Worm (Caenorhabditis elegans): ENCODE data around the gene fbxb-29.
A peak's percentile ranks its signal among the peaks of the same experiment; 100 is the strongest.

Gene fbxb-29

DNA sequence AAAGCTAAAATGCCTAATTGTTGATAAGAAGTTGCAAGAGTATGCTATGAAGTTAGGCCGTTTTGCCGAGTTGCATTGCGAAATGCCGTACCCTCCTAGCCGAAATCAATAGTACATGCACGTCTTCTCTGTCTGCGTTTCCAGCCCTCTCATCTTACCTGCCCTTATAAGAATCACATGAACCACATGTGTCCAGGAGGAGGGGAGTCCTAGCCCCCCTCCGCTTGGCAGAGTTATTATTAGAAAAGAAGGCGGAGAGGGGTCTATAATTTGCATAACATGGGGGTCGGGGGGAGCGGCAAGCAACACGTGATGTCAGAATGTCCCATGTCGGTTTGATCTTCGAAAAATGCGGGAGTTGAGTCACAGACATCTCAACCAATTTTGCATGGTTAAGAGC is 46.3 kb downstream of the fbxb-29 start:
- TF ChIP-seq nhr-11 (tag; optimal IDR thresholded peaks at IDR 0.05) (no peak), lin-14 (GFP tag; optimal IDR thresholded peaks at IDR 0.05) (peak; percentile 31), irx-1 (tag; optimal IDR thresholded peaks at IDR 0.05) (no peak), mef-2 (tag; optimal IDR thresholded peaks at IDR 0.05) (no peak), ceh-82 (tag; optimal IDR thresholded peaks at IDR 0.05) (peak in 1 of 3 experiments; percentile 5), unc-98 (GFP tag; IDR thresholded peaks at IDR 0.05) (no peak), fkh-8 (tag; optimal IDR thresholded peaks at IDR 0.05) (peak; percentile 9), efl-1 (optimal IDR thresholded peaks at IDR 0.05) (no peak), efl-1 (GFP tag; optimal IDR thresholded peaks at IDR 0.05 in 1 of 2) (peak in 1 of 2 experiments; percentile 59)

DNA sequence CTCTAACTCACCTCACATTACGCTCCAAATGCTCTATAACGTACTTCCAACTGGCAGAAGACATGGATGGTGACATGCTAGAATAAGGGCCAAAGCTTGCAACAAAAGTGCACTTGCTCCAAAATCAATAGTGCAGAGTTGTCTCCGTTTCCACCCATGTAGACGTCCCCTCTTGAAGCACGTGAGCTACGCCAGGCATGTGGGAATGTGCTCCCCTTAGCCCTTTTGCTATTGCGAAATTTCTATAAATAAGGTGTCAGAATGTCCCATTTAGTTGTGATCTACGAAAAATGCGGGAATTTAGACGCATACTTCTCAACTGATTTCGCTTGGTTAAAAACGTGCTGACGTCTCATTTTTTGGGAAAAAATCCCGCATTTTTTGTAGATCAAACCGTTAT is 49.0 kb downstream of the fbxb-29 start:
- TF ChIP-seq ceh-88 (GFP tag; IDR thresholded peaks at IDR 0.05) = no peak
- peak; percentile 19; the same call in 1 of the 2 replicates for TF ChIP-seq isw-1 (GFP tag; IDR thresholded peaks at IDR 0.05)
- TF ChIP-seq nhr-28 (tag; optimal IDR thresholded peaks at IDR 0.05) = no peak
- TF ChIP-seq dpl-1 (GFP tag; optimal IDR thresholded peaks at IDR 0.05) = peak in 1 of 3 experiments; percentile 17
- TF ChIP-seq ets-5 (GFP tag; IDR thresholded peaks at IDR 0.05) = no peak
- peak in 2 of 3 experiments; percentile 19 to 45 for TF ChIP-seq ceh-82 (tag; optimal IDR thresholded peaks at IDR 0.05)
- TF ChIP-seq unc-86 (tag; optimal IDR thresholded peaks at IDR 0.05) = peak; percentile 21
- TF ChIP-seq lin-14 (GFP tag; optimal IDR thresholded peaks at IDR 0.05) = peak; percentile 56
- no peak for TF ChIP-seq C34B4.2 (tag; optimal IDR thresholded peaks at IDR 0.05)
- TF ChIP-seq zip-4 (GFP tag; optimal IDR thresholded peaks at IDR 0.05) = peak; percentile 48
- no peak for TF ChIP-seq swsn-7 (tag; optimal IDR thresholded peaks at IDR 0.05)
- no peak for TF ChIP-seq elt-2 (tag; optimal IDR thresholded peaks at IDR 0.05)
- TF ChIP-seq nhr-71 (tag; optimal IDR thresholded peaks at IDR 0.05) = no peak
- TF ChIP-seq lin-35 (GFP tag; optimal IDR thresholded peaks at IDR 0.05) = peak in 1 of 2 experiments; percentile 2
- peak; percentile 52 for TF ChIP-seq fkh-8 (tag; optimal IDR thresholded peaks at IDR 0.05)
